Worm (Caenorhabditis elegans): ENCODE measurements around the gene Y48A6B.7.

- TF ChIP-seq snpc-4 (tag; optimal IDR thresholded peaks at IDR 0.05), result no peak
- TF ChIP-seq unc-62 (GFP tag; optimal IDR thresholded peaks at IDR 0.05), result no peak
- TF ChIP-seq blmp-1 (tag; optimal IDR thresholded peaks at IDR 0.05), result no peak
- TF ChIP-seq nhr-28 (tag; optimal IDR thresholded peaks at IDR 0.05), result no peak
- TF ChIP-seq pha-4 (tag; optimal IDR thresholded peaks at IDR 0.05), result no peak
- no peak for TF ChIP-seq nhr-76 (tag; optimal IDR thresholded peaks at IDR 0.05)
- TF ChIP-seq lin-13 (tag; optimal IDR thresholded peaks at IDR 0.05), result no peak
Observed at ce11 chrIII:11059775-11060174, 33.4 kb upstream of the Y48A6B.7 start.

Measured in whole organism, mixed stage, embryonic.